Fruit fly (Drosophila melanogaster): ENCODE results near the gene CG43147.
A peak's percentile ranks its signal among the peaks of the same experiment; 100 is the strongest.

The CG43147 gene

dm6 chr3L:13263801-13264200, 36.2 kb downstream of the CG43147 start (continued):
- peak; percentile 48 for TF ChIP-seq lz (GFP tag; optimal IDR thresholded peaks at IDR 0.05)
- TF ChIP-seq fd59A (GFP tag; optimal IDR thresholded peaks at IDR 0.05) = peak; percentile 31
- peak; percentile 61 for TF ChIP-seq achi (GFP tag; optimal IDR thresholded peaks at IDR 0.05)
- TF ChIP-seq Hr38 (GFP tag; optimal IDR thresholded peaks at IDR 0.05) = no peak
- peak; percentile 3 for TF ChIP-seq fd85E (GFP tag; optimal IDR thresholded peaks at IDR 0.05)
- TF ChIP-seq spab (GFP tag; optimal IDR thresholded peaks at IDR 0.05) = peak; percentile 67
- no peak for TF ChIP-seq CG11294 (GFP tag; IDR thresholded peaks at IDR 0.05)
- TF ChIP-seq CG6163 (GFP tag; IDR thresholded peaks at IDR 0.05) = peak; percentile 12; the same call in 1 of the 3 replicates
- peak; percentile 54 for TF ChIP-seq Ets96B (tag; optimal IDR thresholded peaks at IDR 0.05)
- peak; percentile 59 for TF ChIP-seq cyc (GFP tag; optimal IDR thresholded peaks at IDR 0.05)
- TF ChIP-seq CG3032 (tag; optimal IDR thresholded peaks at IDR 0.05) = peak; percentile 49
- peak; percentile 53 to 59 for TF ChIP-seq ss (GFP tag; optimal IDR thresholded peaks at IDR 0.05)
- TF ChIP-seq CG11902 (GFP tag; optimal IDR thresholded peaks at IDR 0.05) = peak; percentile 27
- TF ChIP-seq Ets21C (GFP tag; optimal IDR thresholded peaks at IDR 0.05) = peak; percentile 22
- TF ChIP-seq net (GFP tag; optimal IDR thresholded peaks at IDR 0.05) = peak; percentile 55
- peak; percentile 60 for TF ChIP-seq svp (GFP tag)
- TF ChIP-seq CG10631 (GFP tag; optimal IDR thresholded peaks at IDR 0.05) = peak; percentile 57
- TF ChIP-seq CG34406 (GFP tag; optimal IDR thresholded peaks at IDR 0.05) = peak; percentile 40
- peak; percentile 26 for TF ChIP-seq CG9139 (GFP tag; optimal IDR thresholded peaks at IDR 0.05)
- TF ChIP-seq Hr39 (GFP tag; optimal IDR thresholded peaks at IDR 0.05) = peak; percentile 45
- TF ChIP-seq CG32006 (GFP tag; optimal IDR thresholded peaks at IDR 0.05) = peak; percentile 53
- peak; percentile 52 for TF ChIP-seq acj6 (GFP tag; optimal IDR thresholded peaks at IDR 0.05)
- peak; percentile 13 for TF ChIP-seq CG1621 (tag; optimal IDR thresholded peaks at IDR 0.05)
- TF ChIP-seq Sox15 (GFP tag; optimal IDR thresholded peaks at IDR 0.05) = peak; percentile 47

- peak; percentile 4 for TF ChIP-seq OdsH (GFP tag; optimal IDR thresholded peaks at IDR 0.05)
- TF ChIP-seq CG6163 (GFP tag; IDR thresholded peaks at IDR 0.05) = peak; percentile 58; the same call in 2 of the 3 replicates
- no peak for TF ChIP-seq esn (GFP tag; optimal IDR thresholded peaks at IDR 0.05)
- no peak for TF ChIP-seq CG1621 (tag; optimal IDR thresholded peaks at IDR 0.05)
- no peak for TF ChIP-seq CG3032 (tag; optimal IDR thresholded peaks at IDR 0.05)
- TF ChIP-seq CG6854 (GFP tag; optimal IDR thresholded peaks at IDR 0.05) = no peak
- TF ChIP-seq CG16779 (tag; optimal IDR thresholded peaks at IDR 0.05) = no peak
- TF ChIP-seq CG7368 (GFP tag; optimal IDR thresholded peaks at IDR 0.05) = no peak
- TF ChIP-seq Sox102F (GFP tag; optimal IDR thresholded peaks at IDR 0.05) = no peak
- TF ChIP-seq vri (GFP tag; optimal IDR thresholded peaks at IDR 0.05) = no peak
- TF ChIP-seq Eip75B (GFP tag; optimal IDR thresholded peaks at IDR 0.05) = no peak
- TF ChIP-seq CG11902 (GFP tag; optimal IDR thresholded peaks at IDR 0.05) = no peak
- no peak for TF ChIP-seq CG8319 (GFP tag; optimal IDR thresholded peaks at IDR 0.05)
- TF ChIP-seq eg (GFP tag; IDR thresholded peaks at IDR 0.05) = peak; percentile 72; the same call in 2 of the 3 replicates
- TF ChIP-seq fd59A (GFP tag; optimal IDR thresholded peaks at IDR 0.05) = no peak
- peak; percentile 5 for TF ChIP-seq CG4318 (GFP tag; optimal IDR thresholded peaks at IDR 0.05)
- TF ChIP-seq CG8119 (GFP tag; IDR thresholded peaks at IDR 0.05) = peak; percentile 61
- no peak for TF ChIP-seq CG34406 (GFP tag; optimal IDR thresholded peaks at IDR 0.05)
- TF ChIP-seq dac (GFP tag; optimal IDR thresholded peaks at IDR 0.05) = no peak
- no peak for TF ChIP-seq Smox (GFP tag; optimal IDR thresholded peaks at IDR 0.05)
- no peak for TF ChIP-seq topi (GFP tag; optimal IDR thresholded peaks at IDR 0.05)
- no peak for TF ChIP-seq Sox14 (GFP tag; optimal IDR thresholded peaks at IDR 0.05)
- TF ChIP-seq achi (GFP tag; optimal IDR thresholded peaks at IDR 0.05) = peak; percentile 19
- no peak for TF ChIP-seq acj6 (GFP tag; optimal IDR thresholded peaks at IDR 0.05)
- TF ChIP-seq Eip93F (GFP tag; optimal IDR thresholded peaks at IDR 0.05) = no peak
- no peak for TF ChIP-seq Sox15 (GFP tag; optimal IDR thresholded peaks at IDR 0.05)
- no peak for TF ChIP-seq Gug (GFP tag; IDR thresholded peaks at IDR 0.05)
- no peak for TF ChIP-seq dsx (GFP tag; optimal IDR thresholded peaks at IDR 0.05; ENCODE audit: poor library complexity, severe bottlenecking)
- TF ChIP-seq net (GFP tag; optimal IDR thresholded peaks at IDR 0.05) = no peak
- peak in 1 of 2 experiments; percentile 24 for TF ChIP-seq salr (GFP tag; optimal IDR thresholded peaks at IDR 0.05)
- peak; percentile 3 for TF ChIP-seq CG31627 (GFP tag; optimal IDR thresholded peaks at IDR 0.05)
- TF ChIP-seq Hr38 (GFP tag; optimal IDR thresholded peaks at IDR 0.05) = no peak
- TF ChIP-seq Blimp-1 (GFP tag; optimal IDR thresholded peaks at IDR 0.05) = no peak
- no peak for TF ChIP-seq fd85E (GFP tag; optimal IDR thresholded peaks at IDR 0.05)
- no peak for TF ChIP-seq CG11762 (GFP tag; optimal IDR thresholded peaks at IDR 0.05; ENCODE audit: insufficient read depth)
- TF ChIP-seq spab (GFP tag; optimal IDR thresholded peaks at IDR 0.05) = no peak
- TF ChIP-seq lz (GFP tag; optimal IDR thresholded peaks at IDR 0.05) = no peak
- no peak for TF ChIP-seq cyc (GFP tag; optimal IDR thresholded peaks at IDR 0.05)
- no peak for TF ChIP-seq CG3919 (GFP tag; optimal IDR thresholded peaks at IDR 0.05)
- no peak for TF ChIP-seq ss (GFP tag; optimal IDR thresholded peaks at IDR 0.05)
- no peak for TF ChIP-seq Hr39 (GFP tag; optimal IDR thresholded peaks at IDR 0.05)
Observed at dm6 chr3L:13262250-13262649, 37.7 kb downstream of the CG43147 start.
